Fruit fly (Drosophila melanogaster): ENCODE results near the gene CG31705.
A peak's percentile ranks its signal among the peaks of the same experiment; 100 is the strongest.

The CG31705 gene

dm6 chr2L:11516526-11517441 is 11.2 kb downstream of the CG31705 start, which contains the start of the genes Dlg5 and CG4970 (continued):
- TF ChIP-seq CG6654 (GFP tag; optimal IDR thresholded peaks at IDR 0.05) (no peak), nau (GFP tag; optimal IDR thresholded peaks at IDR 0.05) (no peak), Lim3 (GFP tag; IDR thresholded peaks at IDR 0.05) (no peak), CG30431 (GFP tag; optimal IDR thresholded peaks at IDR 0.05) (no peak), Optix (GFP tag; IDR thresholded peaks at IDR 0.05) (no peak), HmgD (GFP tag; optimal IDR thresholded peaks at IDR 0.05) (peak; percentile 60), CG11398 (GFP tag; optimal IDR thresholded peaks at IDR 0.05) (no peak), pb (GFP tag; optimal IDR thresholded peaks at IDR 0.05) (no peak), Hmx (GFP tag; optimal IDR thresholded peaks at IDR 0.05) (no peak), CG18476 (GFP tag; optimal IDR thresholded peaks at IDR 0.05) (no peak), crol (GFP tag; IDR thresholded peaks at IDR 0.05) (peak; percentile 69), cwo (GFP tag; optimal IDR thresholded peaks at IDR 0.05) (no peak), CG10366 (GFP tag; IDR thresholded peaks at IDR 0.05) (no peak), CG12744 (GFP tag; optimal IDR thresholded peaks at IDR 0.05) (no peak), gcm2 (GFP tag; optimal IDR thresholded peaks at IDR 0.05) (no peak), crc (GFP tag; optimal IDR thresholded peaks at IDR 0.05) (no peak), Rx (GFP tag; IDR thresholded peaks at IDR 0.05) (no peak), inv (GFP tag; IDR thresholded peaks at IDR 0.05; ENCODE audit: partially characterized antibody) (peak; percentile 76), tio (GFP tag; optimal IDR thresholded peaks at IDR 0.05) (no peak), GATAe (GFP tag; conservative IDR thresholded peaks at IDR 0.05) (no peak), Fer1 (GFP tag; optimal IDR thresholded peaks at IDR 0.05) (no peak), al (GFP tag; IDR thresholded peaks at IDR 0.05) (no peak), Side (GFP tag; optimal IDR thresholded peaks at IDR 0.05) (no peak), CG15479 (GFP tag; optimal IDR thresholded peaks at IDR 0.05) (no peak), Opbp (GFP tag; IDR thresholded peaks at IDR 0.05; ENCODE audit: partially characterized antibody) (peak; percentile 85), Sry-β (GFP tag; optimal IDR thresholded peaks at IDR 0.05) (no peak), CG2129 (GFP tag; IDR thresholded peaks at IDR 0.05; ENCODE audit: partially characterized antibody) (peak; percentile 43; the same call in 1 of the 2 replicates), Elba2 (GFP tag; optimal IDR thresholded peaks at IDR 0.05) (peak; percentile 63), CG17361 (GFP tag; IDR thresholded peaks at IDR 0.05) (no peak), schlank (tag; optimal IDR thresholded peaks at IDR 0.05) (no peak), Pdp1 (GFP tag; optimal IDR thresholded peaks at IDR 0.05) (peak in 1 of 2 experiments; percentile 97), D19B (GFP tag; optimal IDR thresholded peaks at IDR 0.05) (no peak), CG18262 (tag; optimal IDR thresholded peaks at IDR 0.05) (no peak), NC2α (GFP tag; optimal IDR thresholded peaks at IDR 0.05) (no peak), Ssrp (tag; optimal IDR thresholded peaks at IDR 0.05) (no peak), Antp (GFP tag; optimal IDR thresholded peaks at IDR 0.05) (no peak), CG3407 (GFP tag; optimal IDR thresholded peaks at IDR 0.05) (no peak), cg (GFP tag; optimal IDR thresholded peaks at IDR 0.05) (peak; percentile 98), Adf1 (GFP tag; IDR thresholded peaks at IDR 0.05) (no peak), p53 (GFP tag; optimal IDR thresholded peaks at IDR 0.05) (peak; percentile 17), Hey (tag; optimal IDR thresholded peaks at IDR 0.05) (no peak), pum (GFP tag; optimal IDR thresholded peaks at IDR 0.05) (no peak), CG12769 (tag; optimal IDR thresholded peaks at IDR 0.05) (no peak), CG33213 (GFP tag; optimal IDR thresholded peaks at IDR 0.05) (peak; percentile 82), CG7372 (GFP tag; IDR thresholded peaks at IDR 0.05) (0 out of 2 replicates have a peak, but pooled peaks have one; percentile 12), phol (tag; optimal IDR thresholded peaks at IDR 0.05) (no peak), CG8944 (GFP tag; optimal IDR thresholded peaks at IDR 0.05) (no peak), NK7.1 (GFP tag; optimal IDR thresholded peaks at IDR 0.05) (no peak), Dip2 (GFP tag; IDR thresholded peaks at IDR 0.05) (no peak), jing (GFP tag; optimal IDR thresholded peaks at IDR 0.05) (no peak)

All from whole organism, embryonic.